Fruit fly (Drosophila melanogaster) whole organism, embryonic: ENCODE data around the gene east.

Experiments used
- CG10431 ChIP-seq: fragments of 200-800 bp; sonication (Bioruptor generic); optimal IDR thresholded peaks from 3 replicates; lab custom pipeline; 2018; ENCODE audit warnings: missing biosample characterization, mild to moderate bottlenecking, missing genetic modification characterization
- CG12155 ChIP-seq: fragments of 200-800 bp; sonication (Bioruptor generic); optimal IDR thresholded peaks from 3 replicates; lab custom pipeline; 2016; ENCODE audit warnings: missing biosample characterization, missing genetic modification characterization
- CG15479 ChIP-seq: fragments of 200-800 bp; sonication (Bioruptor generic); optimal IDR thresholded peaks from 3 replicates; lab custom pipeline; 2019; ENCODE audit warnings: missing biosample characterization, mild to moderate bottlenecking, missing genetic modification characterization, moderate library complexity
- CG16813 ChIP-seq: fragments of 200-800 bp; sonication (Bioruptor generic); IDR thresholded peaks from 3 replicates; pipeline ENCODE4 v1.3.6; 2022; ENCODE audit warnings: missing biosample characterization, missing genetic modification characterization; ENCODE audit not compliant: partially characterized antibody
- CG18476 ChIP-seq: fragments of 200-800 bp; sonication (Bioruptor generic); optimal IDR thresholded peaks from 2 replicates; lab custom pipeline; 2016; ENCODE audit warnings: missing biosample characterization, mild to moderate bottlenecking, missing genetic modification characterization
- CG2116 ChIP-seq: fragments of 200-800 bp; sonication (Bioruptor generic); optimal IDR thresholded peaks from 3 replicates; lab custom pipeline; 2018; ENCODE audit warnings: missing biosample characterization, mild to moderate bottlenecking, missing genetic modification characterization
- CG2712 ChIP-seq: fragments of 200-800 bp; optimal IDR thresholded peaks from 3 replicates; lab custom pipeline; 2019; ENCODE audit warnings: missing biosample characterization, mild to moderate bottlenecking, missing genetic modification characterization, moderate library complexity
- CG32532 ChIP-seq: fragments of 200-800 bp; sonication (Bioruptor generic); IDR thresholded peaks from 2 replicates; pipeline ENCODE4 v1.3.6; 2022; ENCODE audit warnings: missing biosample characterization, missing genetic modification characterization
- CG3281 ChIP-seq: fragments of 200-800 bp; sonication (Bioruptor generic); optimal IDR thresholded peaks from 3 replicates; lab custom pipeline; 2017; ENCODE audit warnings: missing biosample characterization, mild to moderate bottlenecking, missing genetic modification characterization
- CG3995 ChIP-seq: fragments of 200-800 bp; sonication (Bioruptor generic); optimal IDR thresholded peaks from 3 replicates; lab custom pipeline; 2016; ENCODE audit warnings: missing biosample characterization, missing genetic modification characterization
- CG4707 ChIP-seq: fragments of 200-800 bp; sonication (Bioruptor generic); optimal IDR thresholded peaks from 2 replicates; lab custom pipeline; 2018; ENCODE audit warnings: missing biosample characterization, mild to moderate bottlenecking, missing genetic modification characterization, moderate library complexity
- CG4730 ChIP-seq: fragments of 200-800 bp; sonication (Bioruptor generic); IDR thresholded peaks from 2 replicates; pipeline ENCODE4 v1.3.6; 2022; ENCODE audit warnings: missing biosample characterization, missing genetic modification characterization
- CG6791 ChIP-seq: fragments of 200-800 bp; sonication (Bioruptor generic); IDR thresholded peaks from 3 replicates; pipeline ENCODE4 v1.3.6; 2022; ENCODE audit warnings: missing biosample characterization, missing genetic modification characterization; ENCODE audit not compliant: partially characterized antibody
- CG7786 ChIP-seq: fragments of 200-800 bp; sonication (Bioruptor generic); optimal IDR thresholded peaks from 2 replicates; lab custom pipeline; 2016; ENCODE audit warnings: missing biosample characterization, missing genetic modification characterization
- CG8281 ChIP-seq: fragments of 200-800 bp; sonication (Bioruptor generic); optimal IDR thresholded peaks from 2 replicates; lab custom pipeline; 2018; ENCODE audit warnings: missing biosample characterization, mild to moderate bottlenecking, missing genetic modification characterization, moderate library complexity
- CG8359 ChIP-seq: fragments of 200-800 bp; sonication (Bioruptor generic); optimal IDR thresholded peaks from 2 replicates; lab custom pipeline; 2017; ENCODE audit warnings: missing biosample characterization, mild to moderate bottlenecking, missing genetic modification characterization, borderline replicate concordance
- CG9797 ChIP-seq: fragments of 200-800 bp; sonication (Bioruptor generic); optimal IDR thresholded peaks from 3 replicates; lab custom pipeline; 2018; ENCODE audit warnings: missing biosample characterization, mild to moderate bottlenecking, missing genetic modification characterization
- CG9817 ChIP-seq: fragments of 200-800 bp; sonication (Bioruptor generic); optimal IDR thresholded peaks from 2 replicates; lab custom pipeline; 2018; ENCODE audit warnings: missing biosample characterization, mild to moderate bottlenecking, missing genetic modification characterization, moderate library complexity
- CG9932 ChIP-seq: fragments of 200-800 bp; sonication (Bioruptor generic); IDR thresholded peaks from 2 replicates; pipeline ENCODE4 v1.3.6; 2022; ENCODE audit warnings: missing biosample characterization, missing genetic modification characterization
- CTCF ChIP-seq: fragments of 200-800 bp; sonication (Bioruptor generic); optimal IDR thresholded peaks from 2 replicates; lab custom pipeline; 2017; ENCODE audit warnings: missing biosample characterization, mild to moderate bottlenecking, missing genetic modification characterization, moderate library complexity
- CkIIα-i1 ChIP-seq: fragments of 200-800 bp; sonication (Bioruptor generic); IDR thresholded peaks from 2 replicates; pipeline ENCODE4 v1.3.6; 2022; ENCODE audit warnings: missing biosample characterization, missing genetic modification characterization
- Dek ChIP-seq: fragments of 200-800 bp; sonication (Bioruptor generic); optimal IDR thresholded peaks from 3 replicates; lab custom pipeline; 2019; ENCODE audit warnings: missing biosample characterization, mild to moderate bottlenecking, missing genetic modification characterization, moderate library complexity
- Dfd ChIP-seq, 2 experiments: fragments of >200 bp; optimal IDR thresholded peaks; 2 replicates each; lab custom pipeline; 2017; ENCODE audit warnings: missing biosample characterization in 2 of 2, missing genetic modification characterization in 2 of 2
- Dref ChIP-seq: fragments of 200-800 bp; sonication (Bioruptor generic); IDR thresholded peaks from 2 replicates; pipeline ENCODE4 v1.3.6; 2022; ENCODE audit warnings: missing biosample characterization, missing genetic modification characterization
- H15 ChIP-seq: fragments of 200-800 bp; sonication (Bioruptor generic); IDR thresholded peaks from 3 replicates; pipeline ENCODE4 v1.3.6; 2022; ENCODE audit warnings: missing biosample characterization, missing genetic modification characterization
- Med ChIP-seq: fragments of 200-800 bp; sonication (Bioruptor generic); peaks from one replicate; lab custom pipeline; 2016; ENCODE audit warnings: missing biosample characterization, missing genetic modification characterization, mild to moderate bottlenecking, inconsistent platforms, moderate library complexity
- Nf-YA ChIP-seq: fragments of 200-800 bp; sonication (Bioruptor generic); IDR thresholded peaks from 2 replicates; pipeline ENCODE4 v1.3.6; 2022; ENCODE audit warnings: missing biosample characterization, missing genetic modification characterization
- Oaz ChIP-seq: fragments of 200-800 bp; sonication (Bioruptor generic); IDR thresholded peaks from 2 replicates; pipeline ENCODE4 v1.3.6; 2022; ENCODE audit warnings: missing biosample characterization, missing genetic modification characterization
- Ravus ChIP-seq: fragments of 200-800 bp; sonication (Bioruptor generic); IDR thresholded peaks from 2 replicates; pipeline ENCODE4 v1.3.6; 2022; ENCODE audit warnings: missing biosample characterization, missing genetic modification characterization
- Rx ChIP-seq: fragments of 200-800 bp; sonication (Bioruptor generic); IDR thresholded peaks from 2 replicates; pipeline ENCODE4 v1.3.6; 2022; ENCODE audit warnings: missing biosample characterization, missing genetic modification characterization
- Stat92E ChIP-seq, 3 experiments: fragments of >200 bp in 2 of 3; fragments of 200-800 bp in 1 of 3; sonication (Bioruptor generic) in 1 of 3; optimal IDR thresholded peaks; 2 replicates each; lab custom pipeline; 2017 to 2019; ENCODE audit warnings: missing biosample characterization in 3 of 3, missing genetic modification characterization in 3 of 3, mild to moderate bottlenecking in 1 of 3, moderate library complexity in 1 of 3
- bbx ChIP-seq: fragments of 200-800 bp; sonication (Bioruptor generic); IDR thresholded peaks from 2 replicates; pipeline ENCODE4 v1.3.6; 2022; ENCODE audit warnings: missing biosample characterization, missing genetic modification characterization; ENCODE audit not compliant: partially characterized antibody
- br ChIP-seq: fragments of >200 bp; optimal IDR thresholded peaks from 2 replicates; lab custom pipeline; 2017
- crc ChIP-seq: fragments of 200-800 bp; sonication (Bioruptor generic); optimal IDR thresholded peaks from 2 replicates; lab custom pipeline; 2016; ENCODE audit warnings: missing biosample characterization, missing genetic modification characterization
- croc ChIP-seq: fragments of 200-800 bp; sonication (Bioruptor generic); conservative IDR thresholded peaks from 3 replicates; pipeline ENCODE4 v1.3.6; 2022; ENCODE audit warnings: missing biosample characterization, missing genetic modification characterization
- en ChIP-seq: fragments of 200-800 bp; sonication (Bioruptor generic); optimal IDR thresholded peaks from 2 replicates; lab custom pipeline; 2016; ENCODE audit warnings: missing biosample characterization, missing genetic modification characterization
- fd3F ChIP-seq: fragments of 200-800 bp; sonication (Bioruptor generic); optimal IDR thresholded peaks from 2 replicates; lab custom pipeline; 2018; ENCODE audit warnings: missing biosample characterization, mild to moderate bottlenecking, missing genetic modification characterization, moderate library complexity
- hb ChIP-seq: fragments of 200-800 bp; sonication (Bioruptor generic); IDR thresholded peaks from 3 replicates; pipeline ENCODE4 v1.3.6; 2022; ENCODE audit warnings: missing biosample characterization, missing genetic modification characterization; ENCODE audit not compliant: partially characterized antibody
- inv ChIP-seq: fragments of 200-800 bp; sonication (Bioruptor generic); IDR thresholded peaks from 2 replicates; pipeline ENCODE4 v1.3.6; 2022; ENCODE audit warnings: missing biosample characterization, missing genetic modification characterization; ENCODE audit not compliant: partially characterized antibody
- mirr ChIP-seq: fragments of 200-800 bp; sonication (Bioruptor generic); optimal IDR thresholded peaks from 3 replicates; lab custom pipeline; 2018; ENCODE audit warnings: missing biosample characterization, mild to moderate bottlenecking, missing genetic modification characterization
- nom ChIP-seq: fragments of 200-800 bp; sonication (Bioruptor generic); optimal IDR thresholded peaks from 2 replicates; lab custom pipeline; 2017; ENCODE audit warnings: missing biosample characterization, missing genetic modification characterization, mild to moderate bottlenecking, moderate library complexity, missing genetic modification reagents
- oc ChIP-seq: fragments of 200-800 bp; sonication (Bioruptor generic); optimal IDR thresholded peaks from 2 replicates; lab custom pipeline; 2018; ENCODE audit warnings: missing biosample characterization, mild to moderate bottlenecking, missing genetic modification characterization, moderate library complexity
- onecut ChIP-seq: fragments of 200-800 bp; sonication (Bioruptor generic); IDR thresholded peaks from 2 replicates; pipeline ENCODE4 v1.3.6; 2022; ENCODE audit warnings: missing biosample characterization, missing genetic modification characterization
- pnt ChIP-seq: fragments of 200-800 bp; sonication (Bioruptor generic); optimal IDR thresholded peaks from 3 replicates; lab custom pipeline; 2016; ENCODE audit warnings: missing biosample characterization, missing genetic modification characterization
- pum ChIP-seq: fragments of 200-800 bp; sonication (Bioruptor generic); optimal IDR thresholded peaks from 2 replicates; lab custom pipeline; 2016; ENCODE audit warnings: missing biosample characterization, missing genetic modification characterization
- sens-2 ChIP-seq: fragments of 200-800 bp; sonication (Bioruptor generic); IDR thresholded peaks from 2 replicates; pipeline ENCODE4 v1.3.6; 2022; ENCODE audit warnings: missing biosample characterization, missing genetic modification characterization
- seq ChIP-seq: fragments of 200-800 bp; sonication (Bioruptor generic); IDR thresholded peaks from 2 replicates; pipeline ENCODE4 v1.3.6; 2022; ENCODE audit warnings: missing biosample characterization, missing genetic modification characterization
- tap ChIP-seq: fragments of 200-800 bp; optimal IDR thresholded peaks from 3 replicates; lab custom pipeline; 2019; ENCODE audit warnings: missing biosample characterization, mild to moderate bottlenecking, missing genetic modification characterization, moderate library complexity
- zf30C ChIP-seq: fragments of 200-800 bp; sonication (Bioruptor generic); optimal IDR thresholded peaks from 3 replicates; lab custom pipeline; 2018; ENCODE audit warnings: missing biosample characterization, mild to moderate bottlenecking, missing genetic modification characterization

The east gene

dm6 chrX:2050070-2050899, 39.6 kb downstream of the east start, which contains the start of gene moody (continued):
- TF ChIP-seq Stat92E (GFP tag; optimal IDR thresholded peaks at IDR 0.05; lab: Kevin White, UChicago): peak in 1 of 3 experiments; percentile 85
- peak; percentile 94 for TF ChIP-seq oc (tag; lab: Kevin White, UChicago)
- TF ChIP-seq CG4707 (GFP tag; lab: Kevin White, UChicago): peak; percentile 87
- TF ChIP-seq seq (GFP tag; lab: Robert Waterston, UW): peak; percentile 96
- TF ChIP-seq br (lab: Kevin White, UChicago): no peak
- no peak for TF ChIP-seq CG6791 (GFP tag; lab: Robert Waterston, UW)
- no peak for TF ChIP-seq CG16813 (GFP tag; lab: Robert Waterston, UW)
- TF ChIP-seq CG7786 (GFP tag; lab: Kevin White, UChicago): peak; percentile 98
- TF ChIP-seq zf30C (GFP tag; lab: Kevin White, UChicago): peak; percentile 95
- peak; percentile 95 for TF ChIP-seq crc (GFP tag; lab: Kevin White, UChicago)
- TF ChIP-seq H15 (GFP tag; lab: Robert Waterston, UW): peak; percentile 98
- peak; percentile 94 for TF ChIP-seq tap (tag; lab: Kevin White, UChicago)
- TF ChIP-seq CG9817 (tag; lab: Kevin White, UChicago): peak; percentile 97
- peak; percentile 99 for TF ChIP-seq CG9932 (GFP tag; lab: Robert Waterston, UW)
- TF ChIP-seq Oaz (GFP tag; lab: Robert Waterston, UW): peak; percentile 95
- TF ChIP-seq CG2116: peak; percentile 63
- peak; percentile 68 for TF ChIP-seq CG15479 (GFP tag; lab: Kevin White, UChicago)
- TF ChIP-seq nom: peak; percentile 94
- TF ChIP-seq onecut (GFP tag; lab: Robert Waterston, UW): peak; percentile 97
- TF ChIP-seq CG18476 (GFP tag; lab: Kevin White, UChicago): peak; percentile 78
- peak; percentile 97 for TF ChIP-seq en (GFP tag; lab: Kevin White, UChicago)
- TF ChIP-seq inv: no peak
- no peak for TF ChIP-seq Dfd (GFP tag; optimal IDR thresholded peaks at IDR 0.05; lab: Kevin White, UChicago)
- TF ChIP-seq CG3281 (GFP tag; lab: Kevin White, UChicago): peak; percentile 95
- TF ChIP-seq bbx: no peak
- TF ChIP-seq Nf-YA (GFP tag; lab: Robert Waterston, UW): peak; percentile 96
- peak; percentile 83 for TF ChIP-seq CG8281
- TF ChIP-seq pnt (GFP tag; lab: Kevin White, UChicago): peak; percentile 97
- TF ChIP-seq CG32532 (GFP tag; lab: Robert Waterston, UW): peak; percentile 99
- TF ChIP-seq hb (GFP tag; lab: Robert Waterston, UW): no peak
- TF ChIP-seq Dek (tag; lab: Kevin White, UChicago): peak; percentile 97
- peak; percentile 97 for TF ChIP-seq CG12155
- peak; percentile 63 for TF ChIP-seq CTCF
- peak; percentile 58 for TF ChIP-seq Dref (GFP tag; lab: Robert Waterston, UW)
- TF ChIP-seq Rx (GFP tag; lab: Robert Waterston, UW): peak; percentile 98
- TF ChIP-seq CG4730 (GFP tag; lab: Robert Waterston, UW): peak; percentile 97
- peak; percentile 98 for TF ChIP-seq pum (GFP tag; lab: Kevin White, UChicago)
- TF ChIP-seq Ravus (GFP tag; lab: Robert Waterston, UW): peak; percentile 91
- TF ChIP-seq CG9797 (GFP tag; lab: Kevin White, UChicago): peak; percentile 35
- TF ChIP-seq CG3995: peak; percentile 81
- peak; percentile 73 for TF ChIP-seq CG8359
- peak; percentile 91 for TF ChIP-seq CkIIα-i1
- TF ChIP-seq CG10431 (GFP tag; lab: Kevin White, UChicago): peak; percentile 92
- TF ChIP-seq sens-2 (GFP tag; lab: Robert Waterston, UW): peak; percentile 97
- TF ChIP-seq Med: peak; percentile 100
- peak; percentile 99 for TF ChIP-seq mirr (GFP tag; lab: Kevin White, UChicago)
- peak; percentile 94 for TF ChIP-seq fd3F (GFP tag; lab: Kevin White, UChicago)
- TF ChIP-seq CG2712 (tag; lab: Kevin White, UChicago): peak; percentile 95
- peak; percentile 90 for TF ChIP-seq croc (GFP tag; lab: Robert Waterston, UW)
